Worm (Caenorhabditis elegans) whole organism, young adult: ENCODE data around the gene his-69.

ENCODE experiments used
- B0035.1 ChIP-seq: sonication (generic microtip); optimal IDR thresholded peaks from 2 replicates; lab custom pipeline; 2016; ENCODE audit warnings: missing genetic modification characterization, mild to moderate bottlenecking, missing compliant biosample characterization, missing genotype, missing genetic modification reagents
- B0261.1 ChIP-seq: sonication (generic microtip); optimal IDR thresholded peaks from 2 replicates; lab custom pipeline; 2016; ENCODE audit warnings: mild to moderate bottlenecking, missing genetic modification characterization, moderate library complexity, missing compliant biosample characterization
- B0336.3 ChIP-seq: fragments of 200-800 bp; sonication (Bioruptor generic); IDR thresholded peaks from 2 replicates; pipeline ENCODE4 v1.3.6; 2022; ENCODE audit warnings: missing genetic modification characterization, missing compliant biosample characterization
- F22D6.2 ChIP-seq: sonication (generic microtip); optimal IDR thresholded peaks from 2 replicates; lab custom pipeline; 2016; ENCODE audit warnings: mild to moderate bottlenecking, missing genetic modification characterization, missing compliant biosample characterization
- F55B11.4 ChIP-seq: sonication (generic microtip); optimal IDR thresholded peaks from 2 replicates; lab custom pipeline; 2016; ENCODE audit warnings: missing compliant biosample characterization, missing genetic modification characterization, borderline replicate concordance; ENCODE audit not compliant: insufficient read depth
- K11D2.4 ChIP-seq: fragments of 200-800 bp; sonication (Bioruptor generic); IDR thresholded peaks from 2 replicates; pipeline ENCODE4 v1.3.6; 2022; ENCODE audit warnings: missing genetic modification reagents, missing genetic modification characterization, missing compliant biosample characterization
- K12H6.12 ChIP-seq: fragments of 200-800 bp; sonication (Bioruptor generic); optimal IDR thresholded peaks from 2 replicates; lab custom pipeline; 2018; ENCODE audit warnings: mild to moderate bottlenecking, missing genetic modification characterization, missing compliant biosample characterization
- Y53F4B.3 ChIP-seq: fragments of 200-800 bp; sonication (Bioruptor generic); IDR thresholded peaks from 2 replicates; pipeline ENCODE4 v1.3.6; 2022; ENCODE audit warnings: missing genetic modification reagents, missing genetic modification characterization, missing compliant biosample characterization
- Y53G8AR.9 ChIP-seq: fragments of 200-800 bp; sonication (Bioruptor generic); conservative IDR thresholded peaks from 2 replicates; pipeline ENCODE4 v1.3.6; 2022; ENCODE audit warnings: missing genetic modification reagents, missing genetic modification characterization, missing compliant biosample characterization
- bed-1 ChIP-seq: fragments of 200-800 bp; sonication (Bioruptor generic); IDR thresholded peaks from 2 replicates; pipeline ENCODE4 v1.3.6; 2022; ENCODE audit warnings: missing genetic modification reagents, missing genetic modification characterization, missing compliant biosample characterization
- ccch-3 ChIP-seq: fragments of 200-800 bp; sonication (Bioruptor generic); optimal IDR thresholded peaks from 2 replicates; lab custom pipeline; 2018; ENCODE audit warnings: mild to moderate bottlenecking, missing genetic modification characterization, missing compliant biosample characterization
- cebp-1 ChIP-seq, 2 experiments: fragments of 200-800 bp in 1 of 2; sonication (Bioruptor generic) in 1 of 2; sonication (generic microtip) in 1 of 2; IDR thresholded peaks in 1 of 2; optimal IDR thresholded peaks in 1 of 2; 2 replicates each; pipeline versions ENCODE4 v1.3.6 to Lab custom; 2017 to 2022; ENCODE audit warnings: missing compliant biosample characterization in 2 of 2, missing genetic modification characterization in 2 of 2, mild to moderate bottlenecking in 1 of 2, missing genetic modification reagents in 1 of 2, moderate library complexity in 1 of 2
- cebp-2 ChIP-seq: fragments of 200-800 bp; sonication (Bioruptor generic); IDR thresholded peaks from 2 replicates; pipeline ENCODE4 v1.3.6; 2022; ENCODE audit warnings: missing genetic modification characterization, missing compliant biosample characterization
- ceh-100 ChIP-seq: fragments of 200-800 bp; sonication (Bioruptor generic); IDR thresholded peaks from 2 replicates; pipeline ENCODE4 v1.3.6; 2022; ENCODE audit warnings: missing genetic modification reagents, missing genetic modification characterization, missing compliant biosample characterization
- ceh-40 ChIP-seq: fragments of 200-800 bp; sonication (Bioruptor generic); IDR thresholded peaks from 2 replicates; pipeline ENCODE4 v1.3.6; 2022; ENCODE audit warnings: missing genetic modification characterization, missing compliant biosample characterization
- ceh-91 ChIP-seq: fragments of 200-800 bp; sonication (Bioruptor generic); IDR thresholded peaks from 2 replicates; pipeline ENCODE4 v1.3.6; 2022; ENCODE audit warnings: missing genetic modification reagents, missing genetic modification characterization, missing compliant biosample characterization
- die-1 ChIP-seq: sonication (generic microtip); optimal IDR thresholded peaks from 2 replicates; lab custom pipeline; 2016; ENCODE audit warnings: missing genotype, mild to moderate bottlenecking, missing genetic modification characterization, missing compliant biosample characterization
- dox-1 ChIP-seq: fragments of 200-800 bp; sonication (Bioruptor generic); IDR thresholded peaks from 2 replicates; pipeline ENCODE4 v1.3.6; 2022; ENCODE audit warnings: missing genetic modification reagents, missing genetic modification characterization, missing compliant biosample characterization
- efl-1 ChIP-seq: fragments of 150-350 bp; optimal IDR thresholded peaks from 2 replicates; lab custom pipeline; 2014; ENCODE audit warnings: missing biosample characterization, missing genetic modification reagents, missing genetic modification characterization
- egrh-3 ChIP-seq: fragments of 200-800 bp; sonication (Bioruptor generic); IDR thresholded peaks from 2 replicates; pipeline ENCODE4 v1.3.6; 2022; ENCODE audit warnings: missing genetic modification reagents, missing genetic modification characterization, missing compliant biosample characterization
- ets-4 ChIP-seq: fragments of 200-800 bp; sonication (Bioruptor generic); optimal IDR thresholded peaks from 2 replicates; lab custom pipeline; 2018; ENCODE audit warnings: mild to moderate bottlenecking, missing genetic modification characterization, missing compliant biosample characterization
- hmg-1.2 ChIP-seq: fragments of 200-800 bp; sonication (Bioruptor generic); IDR thresholded peaks from 2 replicates; pipeline ENCODE4 v1.3.6; 2022; ENCODE audit warnings: missing genetic modification reagents, missing genetic modification characterization, missing compliant biosample characterization
- hmg-20 ChIP-seq: fragments of 200-800 bp; sonication (Bioruptor generic); IDR thresholded peaks from 2 replicates; pipeline ENCODE4 v1.3.6; 2022; ENCODE audit warnings: missing genetic modification reagents, missing genetic modification characterization, missing compliant biosample characterization
- lsy-27 ChIP-seq: sonication (generic microtip); optimal IDR thresholded peaks from 2 replicates; lab custom pipeline; 2017; ENCODE audit warnings: missing genetic modification characterization, mild to moderate bottlenecking, missing compliant biosample characterization, antibody characterized with exemption, missing genotype, borderline replicate concordance; ENCODE audit not compliant: insufficient read depth
- madf-3 ChIP-seq: fragments of 200-800 bp; sonication (Bioruptor generic); IDR thresholded peaks from 2 replicates; pipeline ENCODE4 v1.3.6; 2022; ENCODE audit warnings: missing genetic modification reagents, missing genetic modification characterization, missing compliant biosample characterization
- nhr-80 ChIP-seq: sonication (generic microtip); optimal IDR thresholded peaks from 2 replicates; lab custom pipeline; 2016; ENCODE audit warnings: missing genetic modification characterization, missing compliant biosample characterization
- rcor-1 ChIP-seq: fragments of 200-800 bp; sonication (Bioruptor generic); IDR thresholded peaks from 2 replicates; pipeline ENCODE4 v1.3.6; 2022; ENCODE audit warnings: missing genetic modification reagents, missing genetic modification characterization, missing compliant biosample characterization
- snpc-4 ChIP-seq, 5 experiments: fragments of 150-350 bp in 1 of 5; sonication (generic microtip) in 4 of 5; optimal IDR thresholded peaks; 2 replicates each; lab custom pipeline; 2014 to 2018; ENCODE audit warnings: missing genetic modification characterization in 5 of 5, missing biosample characterization in 3 of 5, antibody characterized with exemption in 2 of 5, mild to moderate bottlenecking in 2 of 5, missing compliant biosample characterization in 2 of 5, missing genotype in 2 of 5, moderate library complexity in 2 of 5, missing genetic modification reagents in 1 of 5
- unc-130 ChIP-seq: sonication (generic microtip); optimal IDR thresholded peaks from 2 replicates; lab custom pipeline; 2016; ENCODE audit warnings: missing genetic modification reagents, missing genetic modification characterization, missing compliant biosample characterization
- xnd-1 ChIP-seq: sonication (generic microtip); optimal IDR thresholded peaks from 2 replicates; lab custom pipeline; 2016; ENCODE audit warnings: missing genotype, missing genetic modification reagents, missing genetic modification characterization, missing compliant biosample characterization
- zfh-2 ChIP-seq: fragments of 200-800 bp; sonication (Bioruptor generic); conservative IDR thresholded peaks from 2 replicates; pipeline ENCODE4 v1.3.6; 2022; ENCODE audit warnings: missing genetic modification reagents, missing genetic modification characterization, missing compliant biosample characterization
- ztf-22 ChIP-seq: fragments of 200-800 bp; sonication (Bioruptor generic); optimal IDR thresholded peaks from 2 replicates; lab custom pipeline; 2018; ENCODE audit warnings: mild to moderate bottlenecking, missing genetic modification characterization, moderate library complexity, missing compliant biosample characterization
- ztf-25 ChIP-seq: fragments of 200-800 bp; sonication (Bioruptor generic); IDR thresholded peaks from 2 replicates; pipeline ENCODE4 v1.3.6; 2022; ENCODE audit warnings: missing genetic modification reagents, missing genetic modification characterization, missing compliant biosample characterization

The his-69 gene

ce11 chrIII:4013061-4013460, 45.5 kb downstream of the his-69 start:
- no peak for TF ChIP-seq F22D6.2 (tag; lab: Kevin White, UChicago)
- no peak for TF ChIP-seq bed-1 (GFP tag; lab: Robert Waterston, UW)
- no peak for TF ChIP-seq cebp-1 (GFP tag; IDR thresholded peaks at IDR 0.05; lab: Robert Waterston, UW)
- no peak for TF ChIP-seq cebp-1 (tag; optimal IDR thresholded peaks at IDR 0.05; lab: Kevin White, UChicago)
- no peak for TF ChIP-seq unc-130 (GFP tag; lab: Kevin White, UChicago)
- no peak for TF ChIP-seq ets-4 (GFP tag; lab: Kevin White, UChicago)
- TF ChIP-seq ceh-40 (GFP tag; lab: Robert Waterston, UW), result no peak
- no peak for TF ChIP-seq lsy-27
- TF ChIP-seq xnd-1 (tag; lab: Kevin White, UChicago), result no peak
- TF ChIP-seq, all 124 proteins: peak for 0

- no peak for TF ChIP-seq B0336.3 (GFP tag; lab: Robert Waterston, UW)
- TF ChIP-seq hmg-20, result no peak
These were observed 46.5 kb downstream of the his-69 start, which contains the start of gene C36E8.4 for ce11 chrIII:4012036-4012435. Gene C36E8.4 (plus strand): TSS chrIII:4012336.

- TF ChIP-seq nhr-80 (tag; lab: Kevin White, UChicago) (peak; percentile 52), ztf-25 (GFP tag; lab: Robert Waterston, UW) (no peak), snpc-4 (GFP tag; optimal IDR thresholded peaks at IDR 0.05; lab: Kevin White, UChicago) (no peak), snpc-4 (tag; optimal IDR thresholded peaks at IDR 0.05; lab: Kevin White, UChicago) (no peak), K12H6.12 (tag; lab: Kevin White, UChicago) (no peak), efl-1 (no peak)
These were observed 47.6 kb downstream of the his-69 start for ce11 chrIII:4010987-4011386.

ce11 chrIII:4010168-4010567, 48.4 kb downstream of the his-69 start:
- no peak for TF ChIP-seq ztf-22 (GFP tag; lab: Kevin White, UChicago)
- no peak for TF ChIP-seq Y53G8AR.9 (GFP tag; lab: Robert Waterston, UW)
- TF ChIP-seq cebp-2 (GFP tag; lab: Robert Waterston, UW), result no peak
- TF ChIP-seq ceh-100, result no peak
- no peak for TF ChIP-seq egrh-3 (GFP tag; lab: Robert Waterston, UW)
- 0 out of 2 replicates have a peak, but pooled peaks have one; percentile 51 for TF ChIP-seq dox-1 (GFP tag; lab: Robert Waterston, UW)
- no peak for TF ChIP-seq Y53F4B.3 (GFP tag; lab: Robert Waterston, UW)
- TF ChIP-seq rcor-1 (GFP tag; lab: Robert Waterston, UW), result no peak
- TF ChIP-seq zfh-2, result peak; percentile 76
- no peak for TF ChIP-seq ceh-91 (GFP tag; lab: Robert Waterston, UW)
- TF ChIP-seq B0261.1 (tag; lab: Kevin White, UChicago), result no peak
- no peak for TF ChIP-seq K11D2.4 (GFP tag; lab: Robert Waterston, UW)
- no peak for TF ChIP-seq die-1 (tag; lab: Kevin White, UChicago)
- TF ChIP-seq ccch-3, result no peak
- TF ChIP-seq hmg-1.2 (GFP tag; lab: Robert Waterston, UW), result peak; percentile 67; the same call in 1 of the 2 replicates
- TF ChIP-seq madf-3, result no peak
- TF ChIP-seq B0035.1 (tag; lab: Kevin White, UChicago), result no peak
- TF ChIP-seq B0336.3 (GFP tag; lab: Robert Waterston, UW), result no peak
- TF ChIP-seq F55B11.4 (tag; lab: Kevin White, UChicago), result no peak
